Worm (Caenorhabditis elegans) whole organism, L4 larva: Measurements from ENCODE around the gene F59F5.3.

ENCODE experiments used
- F26F4.8 ChIP-seq: fragments of 200-800 bp; sonication (Bioruptor generic); conservative IDR thresholded peaks from 2 replicates; pipeline ENCODE4 v1.3.6; 2022; ENCODE audit warnings: missing genetic modification characterization, missing compliant biosample characterization
- F37D6.2 ChIP-seq: sonication (generic microtip); optimal IDR thresholded peaks from 2 replicates; lab custom pipeline; 2016; ENCODE audit warnings: mild to moderate bottlenecking, missing genetic modification characterization, missing compliant biosample characterization
- F44E2.7 ChIP-seq: fragments of 200-800 bp; sonication (Bioruptor generic); IDR thresholded peaks from 2 replicates; pipeline ENCODE4 v2.1.2; 2022; ENCODE audit warnings: missing genetic modification characterization, missing compliant biosample characterization
- F49E8.2 ChIP-seq: sonication (generic microtip); optimal IDR thresholded peaks from 2 replicates; lab custom pipeline; 2016; ENCODE audit warnings: missing compliant biosample characterization, mild to moderate bottlenecking, missing genetic modification characterization, borderline replicate concordance
- R02D3.7 ChIP-seq: fragments of 150-350 bp; sonication (generic microtip); optimal IDR thresholded peaks from 3 replicates; lab custom pipeline; 2014; ENCODE audit warnings: missing biosample characterization, missing genetic modification characterization
- ZK546.5 ChIP-seq, 2 experiments: sonication (generic microtip); optimal IDR thresholded peaks; 2 replicates each; lab custom pipeline; 2017; ENCODE audit warnings: missing biosample characterization in 2 of 2, missing genetic modification characterization in 2 of 2
- aha-1 ChIP-seq: fragments of 150-350 bp; peaks from one replicate; lab custom pipeline; 2014; ENCODE audit warnings: missing biosample characterization, missing genetic modification characterization
- aly-2 ChIP-seq: sonication (generic microtip); optimal IDR thresholded peaks from 2 replicates; lab custom pipeline; 2018; ENCODE audit warnings: missing biosample characterization, missing genetic modification characterization
- ama-1 ChIP-seq: fragments of 150-350 bp; optimal IDR thresholded peaks from 2 replicates; lab custom pipeline; 2014; ENCODE audit warnings: inconsistent platforms, mixed read lengths
- arid-1 ChIP-seq: fragments of 200-800 bp; sonication (Bioruptor generic); conservative IDR thresholded peaks from 2 replicates; pipeline ENCODE4 v1.3.6; 2022; ENCODE audit warnings: missing genetic modification reagents, missing genetic modification characterization, missing compliant biosample characterization
- ceh-20 ChIP-seq: fragments of 200-800 bp; sonication (Bioruptor generic); IDR thresholded peaks from 2 replicates; pipeline ENCODE4 v1.3.6; 2022; ENCODE audit warnings: missing genetic modification reagents, missing genetic modification characterization, missing compliant biosample characterization
- ceh-62 ChIP-seq: sonication (generic microtip); optimal IDR thresholded peaks from 2 replicates; lab custom pipeline; 2017; ENCODE audit warnings: missing biosample characterization, missing genetic modification characterization
- cey-2 ChIP-seq: sonication (generic microtip); optimal IDR thresholded peaks from 3 replicates; lab custom pipeline; 2017; ENCODE audit warnings: missing genetic modification characterization, mild to moderate bottlenecking, missing compliant biosample characterization, antibody characterized with exemption, borderline replicate concordance; ENCODE audit not compliant: insufficient read depth
- daf-19 ChIP-seq: fragments of 200-800 bp; sonication (Bioruptor generic); conservative IDR thresholded peaks from 2 replicates; pipeline ENCODE4 v1.3.6; 2022; ENCODE audit warnings: missing genetic modification characterization, missing compliant biosample characterization
- dmd-9 ChIP-seq: fragments of 200-800 bp; sonication (Bioruptor generic); IDR thresholded peaks from 2 replicates; pipeline ENCODE4 v1.3.6; 2022; ENCODE audit warnings: missing genetic modification reagents, missing genetic modification characterization, missing compliant biosample characterization
- dpl-1 ChIP-seq: fragments of 150-350 bp; optimal IDR thresholded peaks from 2 replicates; lab custom pipeline; 2014; ENCODE audit warnings: missing biosample characterization, missing genetic modification reagents, missing genetic modification characterization
- duxl-1 ChIP-seq: sonication (generic microtip); optimal IDR thresholded peaks from 2 replicates; lab custom pipeline; 2016; ENCODE audit warnings: mild to moderate bottlenecking, missing genetic modification characterization, moderate library complexity, missing compliant biosample characterization; ENCODE audit not compliant: poor library complexity
- fos-1 ChIP-seq: fragments of 150-350 bp; optimal IDR thresholded peaks from 2 replicates; lab custom pipeline; 2014; ENCODE audit warnings: missing biosample characterization, missing genetic modification characterization
- gei-8 ChIP-seq: fragments of 200-800 bp; sonication (Bioruptor generic); optimal IDR thresholded peaks from 2 replicates; lab custom pipeline; 2018; ENCODE audit warnings: mild to moderate bottlenecking, missing genetic modification characterization, missing compliant biosample characterization
- hif-1 ChIP-seq, 2 experiments: sonication (generic microtip); optimal IDR thresholded peaks; 2 replicates each; lab custom pipeline; 2016 to 2017; ENCODE audit warnings: missing compliant biosample characterization in 2 of 2, missing genetic modification characterization in 2 of 2, missing genetic modification reagents in 2 of 2, missing genotype in 2 of 2, mild to moderate bottlenecking in 1 of 2
- hlh-30 ChIP-seq: sonication (generic microtip); optimal IDR thresholded peaks from 2 replicates; lab custom pipeline; 2017; ENCODE audit warnings: antibody characterized with exemption, mild to moderate bottlenecking, missing genetic modification characterization, missing compliant biosample characterization; ENCODE audit not compliant: insufficient read depth
- hmg-1.1 ChIP-seq: fragments of 200-800 bp; sonication (Bioruptor generic); IDR thresholded peaks from 2 replicates; pipeline ENCODE4 v1.3.6; 2022; ENCODE audit warnings: missing genetic modification reagents, missing genetic modification characterization, missing compliant biosample characterization
- lim-7 ChIP-seq: fragments of 200-800 bp; sonication (Bioruptor generic); IDR thresholded peaks from 2 replicates; pipeline ENCODE4 v1.3.6; 2022; ENCODE audit warnings: missing genetic modification characterization, missing compliant biosample characterization
- lin-1 ChIP-seq: fragments of 200-800 bp; sonication (Bioruptor generic); IDR thresholded peaks from 2 replicates; pipeline ENCODE4 v1.3.6; 2022; ENCODE audit warnings: missing genetic modification reagents, missing genetic modification characterization, missing compliant biosample characterization
- lin-13 ChIP-seq: fragments of 150-350 bp; optimal IDR thresholded peaks from 2 replicates; lab custom pipeline; 2014; ENCODE audit warnings: missing biosample characterization, missing genetic modification reagents, missing genetic modification characterization
- lin-15B ChIP-seq: fragments of 150-350 bp; sonication (generic microtip); optimal IDR thresholded peaks from 3 replicates; lab custom pipeline; 2014; ENCODE audit warnings: missing biosample characterization, missing genetic modification characterization
- lin-29 ChIP-seq: fragments of 200-800 bp; sonication (Bioruptor generic); IDR thresholded peaks from 2 replicates; pipeline ENCODE4 v1.3.6; 2022; ENCODE audit warnings: missing genetic modification reagents, missing genetic modification characterization, missing compliant biosample characterization
- lin-39 ChIP-seq: fragments of 150-350 bp; optimal IDR thresholded peaks from 2 replicates; lab custom pipeline; 2014; ENCODE audit warnings: missing biosample characterization, missing genetic modification reagents, missing genetic modification characterization
- lir-3 ChIP-seq: sonication (generic microtip); optimal IDR thresholded peaks from 2 replicates; lab custom pipeline; 2016; ENCODE audit warnings: mild to moderate bottlenecking, missing genetic modification characterization, missing compliant biosample characterization
- lsy-2 ChIP-seq, 2 experiments: fragments of 150-350 bp in 1 of 2; sonication (generic microtip) in 1 of 2; optimal IDR thresholded peaks; 2 replicates each; lab custom pipeline; 2014 to 2017; ENCODE audit warnings: missing biosample characterization in 2 of 2, missing genetic modification characterization in 2 of 2
- mdl-1 ChIP-seq, 2 experiments: fragments of 150-350 bp in 1 of 2; sonication (generic microtip) in 1 of 2; optimal IDR thresholded peaks; 2 replicates each; lab custom pipeline; 2014 to 2017; ENCODE audit warnings: missing biosample characterization in 2 of 2, missing genetic modification characterization in 2 of 2
- mxl-2 ChIP-seq: fragments of 200-800 bp; sonication (Bioruptor generic); conservative IDR thresholded peaks from 2 replicates; pipeline ENCODE4 v1.3.6; 2022; ENCODE audit warnings: missing genetic modification reagents, missing genetic modification characterization, missing compliant biosample characterization
- mxl-3 ChIP-seq: fragments of 200-800 bp; sonication (Bioruptor generic); optimal IDR thresholded peaks from 2 replicates; lab custom pipeline; 2018; ENCODE audit warnings: mild to moderate bottlenecking, missing genetic modification characterization, missing compliant biosample characterization
- nhr-10 ChIP-seq: fragments of 150-350 bp; optimal IDR thresholded peaks from 2 replicates; lab custom pipeline; 2014; ENCODE audit warnings: missing biosample characterization, missing genetic modification characterization
- nhr-102 ChIP-seq: sonication (generic microtip); optimal IDR thresholded peaks from 2 replicates; lab custom pipeline; 2016; ENCODE audit warnings: mild to moderate bottlenecking, missing genetic modification characterization, moderate library complexity, missing compliant biosample characterization
- nhr-11 ChIP-seq: fragments of 150-350 bp; optimal IDR thresholded peaks from 2 replicates; lab custom pipeline; 2014; ENCODE audit warnings: missing biosample characterization, missing genetic modification characterization
- nhr-42 ChIP-seq: fragments of 200-800 bp; sonication (Bioruptor generic); IDR thresholded peaks from 2 replicates; pipeline ENCODE4 v1.3.6; 2022; ENCODE audit warnings: missing genetic modification characterization, missing compliant biosample characterization
- nhr-6 ChIP-seq: fragments of 150-350 bp; optimal IDR thresholded peaks from 2 replicates; lab custom pipeline; 2014; ENCODE audit warnings: missing biosample characterization, missing genetic modification characterization
- pha-4 ChIP-seq, 2 experiments: fragments of 150-350 bp in 1 of 2; fragments of 200-800 bp in 1 of 2; sonication (Bioruptor generic) in 1 of 2; IDR thresholded peaks in 1 of 2; optimal IDR thresholded peaks in 1 of 2; 2 replicates each; pipeline versions ENCODE4 v1.3.6 to Lab custom; 2014 to 2022; ENCODE audit warnings: missing genetic modification characterization in 2 of 2, missing genetic modification reagents in 2 of 2, missing biosample characterization in 1 of 2, missing compliant biosample characterization in 1 of 2
- php-3 ChIP-seq: fragments of 200-800 bp; sonication (Bioruptor generic); IDR thresholded peaks from 2 replicates; pipeline ENCODE4 v1.3.6; 2022; ENCODE audit warnings: missing genetic modification reagents, missing genetic modification characterization, missing compliant biosample characterization
- pqm-1 ChIP-seq: sonication (generic microtip); optimal IDR thresholded peaks from 2 replicates; lab custom pipeline; 2017; ENCODE audit warnings: missing biosample characterization, missing genetic modification characterization
- rbr-2 ChIP-seq: sonication (generic microtip); optimal IDR thresholded peaks from 2 replicates; lab custom pipeline; 2016; ENCODE audit warnings: missing genotype, missing genetic modification characterization, missing compliant biosample characterization
- saeg-2 ChIP-seq: fragments of 200-800 bp; sonication (Bioruptor generic); IDR thresholded peaks from 2 replicates; pipeline ENCODE4 v1.3.6; 2022; ENCODE audit warnings: missing genetic modification reagents, missing genetic modification characterization, missing compliant biosample characterization
- set-16 ChIP-seq: fragments of 200-800 bp; sonication (Bioruptor generic); IDR thresholded peaks from 2 replicates; pipeline ENCODE4 v1.3.6; 2022; ENCODE audit warnings: missing genetic modification reagents, missing genetic modification characterization, missing compliant biosample characterization
- skn-1 ChIP-seq: fragments of 150-350 bp; optimal IDR thresholded peaks from 2 replicates; lab custom pipeline; 2014; ENCODE audit warnings: missing biosample characterization, missing genetic modification characterization
- snpc-1.2 ChIP-seq: fragments of 200-800 bp; sonication (Bioruptor generic); IDR thresholded peaks from 2 replicates; pipeline ENCODE4 v1.3.6; 2022; ENCODE audit warnings: missing genetic modification reagents, missing genetic modification characterization, missing compliant biosample characterization
- tra-1 ChIP-seq: fragments of 200-800 bp; sonication (Bioruptor generic); IDR thresholded peaks from 2 replicates; pipeline ENCODE4 v1.3.6; 2022; ENCODE audit warnings: missing genetic modification reagents, missing genetic modification characterization, missing compliant biosample characterization
- unc-62 ChIP-seq, 3 experiments: fragments of 150-350 bp in 1 of 3; sonication (generic microtip); optimal IDR thresholded peaks in 2 of 3; peaks in 1 of 3; 1 replicate in 1 of 3; 2 replicates in 2 of 3; lab custom pipeline; 2014 to 2017; ENCODE audit warnings: missing biosample characterization in 3 of 3, missing genetic modification characterization in 3 of 3, missing genetic modification reagents in 3 of 3, missing genotype in 1 of 3
- zag-1 ChIP-seq: fragments of 150-350 bp; optimal IDR thresholded peaks from 2 replicates; lab custom pipeline; 2014; ENCODE audit warnings: missing biosample characterization, missing genetic modification characterization
- zip-11 ChIP-seq: fragments of 200-800 bp; sonication (Bioruptor generic); IDR thresholded peaks from 2 replicates; pipeline ENCODE4 v1.3.6; 2022; ENCODE audit warnings: missing genetic modification characterization, missing compliant biosample characterization
- ztf-7 ChIP-seq: fragments of 150-350 bp; optimal IDR thresholded peaks from 2 replicates; lab custom pipeline; 2014; ENCODE audit warnings: missing biosample characterization, missing genetic modification characterization

F59F5.3 gene

DNA sequence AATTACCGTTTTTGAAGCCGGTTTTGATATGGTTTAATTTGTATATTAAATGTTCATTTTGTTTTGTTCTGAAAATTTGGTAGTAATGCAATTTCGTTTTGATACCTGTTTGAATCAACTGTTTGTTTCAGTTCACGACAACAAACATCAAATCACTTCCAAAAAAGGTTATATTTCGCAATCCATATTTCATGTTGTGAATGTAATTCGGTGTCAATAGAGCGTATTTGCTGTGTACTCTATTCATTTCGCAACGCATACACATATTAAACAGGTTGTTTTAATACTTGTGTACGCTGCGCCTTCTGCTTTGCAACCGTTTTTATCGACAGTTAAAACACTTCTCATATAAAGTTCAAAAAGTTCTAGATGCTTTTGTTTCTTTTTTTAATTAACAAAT lies 34.2 kb upstream of the F59F5.3 start (continued):
- TF ChIP-seq F49E8.2 = no peak
- TF ChIP-seq rbr-2 (tag; lab: Kevin White, UChicago) = peak; percentile 5
- TF ChIP-seq lin-15B (tag; lab: Kevin White, UChicago) = no peak
- no peak for TF ChIP-seq pha-4 (GFP tag; IDR thresholded peaks at IDR 0.05; lab: Robert Waterston, UW)
- peak; percentile 71 for TF ChIP-seq pha-4 (tag; optimal IDR thresholded peaks at IDR 0.05; lab: Kevin White, UChicago)
- no peak for TF ChIP-seq set-16 (GFP tag; lab: Robert Waterston, UW)
- TF ChIP-seq aha-1 = peak; percentile 96
- TF ChIP-seq ztf-7 (tag; lab: Kevin White, UChicago) = peak; percentile 59
- TF ChIP-seq unc-62 (GFP tag; optimal IDR thresholded peaks at IDR 0.05 in 1 of 2; lab: Kevin White, UChicago) = peak in 1 of 2 experiments; percentile 65
- TF ChIP-seq unc-62 (tag; optimal IDR thresholded peaks at IDR 0.05; lab: Kevin White, UChicago) = no peak
- TF ChIP-seq ceh-20 (GFP tag; lab: Robert Waterston, UW) = no peak
- TF ChIP-seq nhr-102 (tag; lab: Kevin White, UChicago) = no peak
- TF ChIP-seq hlh-30 (tag; lab: Kevin White, UChicago) = no peak
- no peak for TF ChIP-seq zip-11 (GFP tag; lab: Robert Waterston, UW)
- peak; percentile 23 for TF ChIP-seq dpl-1 (GFP tag; lab: Kevin White, UChicago)
- TF ChIP-seq F44E2.7 (GFP tag; lab: Robert Waterston, UW) = no peak
- TF ChIP-seq snpc-1.2 = no peak
- TF ChIP-seq F37D6.2 (tag; lab: Kevin White, UChicago) = no peak
- no peak for TF ChIP-seq ZK546.5 (tag; optimal IDR thresholded peaks at IDR 0.05; lab: Kevin White, UChicago)
- peak; percentile 37 for TF ChIP-seq mxl-3 (GFP tag; lab: Kevin White, UChicago)
- TF ChIP-seq ama-1 (lab: Kevin White, UChicago) = no peak
- TF ChIP-seq pqm-1 (tag; lab: Kevin White, UChicago) = peak; percentile 46
- no peak for TF ChIP-seq nhr-10 (tag; lab: Kevin White, UChicago)
- peak; percentile 46 for TF ChIP-seq hmg-1.1 (GFP tag; lab: Robert Waterston, UW)
- TF ChIP-seq nhr-6 (tag; lab: Kevin White, UChicago) = no peak
- no peak for TF ChIP-seq mdl-1 (tag; optimal IDR thresholded peaks at IDR 0.05; lab: Kevin White, UChicago)
- no peak for TF ChIP-seq daf-19 (GFP tag; lab: Robert Waterston, UW)
- no peak for TF ChIP-seq skn-1 (tag; lab: Kevin White, UChicago)
- no peak for TF ChIP-seq duxl-1
- TF ChIP-seq saeg-2 (GFP tag; lab: Robert Waterston, UW) = no peak
- peak; percentile 28 to 87 for TF ChIP-seq lsy-2 (tag; optimal IDR thresholded peaks at IDR 0.05; lab: Kevin White, UChicago)
- no peak for TF ChIP-seq zag-1 (tag; lab: Kevin White, UChicago)
- TF ChIP-seq php-3 (GFP tag; lab: Robert Waterston, UW) = no peak
- no peak for TF ChIP-seq cey-2 (tag; lab: Kevin White, UChicago)
- TF ChIP-seq nhr-11 (tag; lab: Kevin White, UChicago) = peak; percentile 71
- no peak for TF ChIP-seq lim-7 (GFP tag; lab: Robert Waterston, UW)
- peak; percentile 82 for TF ChIP-seq lin-13 (GFP tag; lab: Kevin White, UChicago)
- TF ChIP-seq aly-2 (tag; lab: Kevin White, UChicago) = no peak
- TF ChIP-seq R02D3.7 (tag; lab: Kevin White, UChicago) = no peak
- no peak for TF ChIP-seq ceh-62 (tag; lab: Kevin White, UChicago)
- TF ChIP-seq gei-8 (GFP tag; lab: Kevin White, UChicago) = no peak
- TF ChIP-seq lir-3 = no peak
- no peak for TF ChIP-seq arid-1
- TF ChIP-seq lin-1 (GFP tag; lab: Robert Waterston, UW) = no peak
- no peak for TF ChIP-seq hif-1 (tag; optimal IDR thresholded peaks at IDR 0.05; lab: Kevin White, UChicago)
- no peak for TF ChIP-seq lin-29
- TF ChIP-seq dmd-9 = no peak
- TF ChIP-seq fos-1 (tag; lab: Kevin White, UChicago) = no peak
- TF ChIP-seq mxl-2 (GFP tag; lab: Robert Waterston, UW) = no peak
- TF ChIP-seq lin-39 (tag; lab: Kevin White, UChicago) = no peak
- no peak for TF ChIP-seq F26F4.8 (GFP tag; lab: Robert Waterston, UW)
- TF ChIP-seq tra-1 = no peak
- TF ChIP-seq nhr-42 (GFP tag; lab: Robert Waterston, UW) = no peak
